Worm (Caenorhabditis elegans) whole organism, L3 larva: Measurements from ENCODE around the gene Y43F8C.3.

Experiments used
- R02D3.7 ChIP-seq: fragments of 150-350 bp; optimal IDR thresholded peaks from 2 replicates; lab custom pipeline; 2014; ENCODE audit warnings: missing biosample characterization, missing genetic modification characterization
- ZK546.5 ChIP-seq: sonication (generic microtip); optimal IDR thresholded peaks from 2 replicates; lab custom pipeline; 2017; ENCODE audit warnings: missing biosample characterization, missing genetic modification characterization
- aly-2 ChIP-seq: fragments of 150-350 bp; optimal IDR thresholded peaks from 2 replicates; lab custom pipeline; 2014; ENCODE audit warnings: missing biosample characterization, missing genetic modification characterization
- ama-1 ChIP-seq: fragments of 150-350 bp; optimal IDR thresholded peaks from 2 replicates; lab custom pipeline; 2018
- ceh-16 ChIP-seq: sonication (generic microtip); optimal IDR thresholded peaks from 2 replicates; lab custom pipeline; 2017; ENCODE audit warnings: missing biosample characterization, missing genetic modification characterization
- ceh-28 ChIP-seq: fragments of 150-350 bp; optimal IDR thresholded peaks from 2 replicates; lab custom pipeline; 2014; ENCODE audit warnings: missing biosample characterization, missing genetic modification reagents, missing genetic modification characterization
- ceh-82 ChIP-seq: fragments of 150-350 bp; optimal IDR thresholded peaks from 2 replicates; lab custom pipeline; 2014; ENCODE audit warnings: missing biosample characterization, missing genetic modification characterization
- ceh-9 ChIP-seq: sonication (generic microtip); optimal IDR thresholded peaks from 2 replicates; lab custom pipeline; 2018; ENCODE audit warnings: missing biosample characterization, missing genetic modification characterization
- daf-12 ChIP-seq: fragments of 150-350 bp; optimal IDR thresholded peaks from 2 replicates; lab custom pipeline; 2014; ENCODE audit warnings: missing biosample characterization, missing genetic modification reagents, missing genetic modification characterization
- egl-27 ChIP-seq: sonication (generic microtip); optimal IDR thresholded peaks from 4 replicates; lab custom pipeline; 2017; ENCODE audit warnings: missing biosample characterization, missing genetic modification reagents, missing genetic modification characterization
- egl-5 ChIP-seq: fragments of 150-350 bp; optimal IDR thresholded peaks from 2 replicates; lab custom pipeline; 2017; ENCODE audit warnings: missing biosample characterization, missing genetic modification reagents, missing genetic modification characterization, inconsistent platforms
- elt-1 ChIP-seq: fragments of 150-350 bp; optimal IDR thresholded peaks from 2 replicates; lab custom pipeline; 2014; ENCODE audit warnings: missing biosample characterization, missing genetic modification characterization
- elt-2 ChIP-seq: sonication (generic microtip); optimal IDR thresholded peaks from 2 replicates; lab custom pipeline; 2016; ENCODE audit warnings: missing genetic modification reagents, mild to moderate bottlenecking, missing genetic modification characterization, missing compliant biosample characterization
- elt-3 ChIP-seq, 3 experiments: fragments of 150-350 bp in 1 of 3; sonication (generic microtip) in 2 of 3; optimal IDR thresholded peaks; 2 replicates in 2 of 3; 4 replicates in 1 of 3; lab custom pipeline; 2014 to 2017; ENCODE audit warnings: missing biosample characterization in 3 of 3, missing genetic modification characterization in 3 of 3
- eor-1 ChIP-seq, 2 experiments: fragments of 150-350 bp; optimal IDR thresholded peaks; 2 replicates each; lab custom pipeline; 2014 to 2018; ENCODE audit warnings: missing biosample characterization in 2 of 2, missing genetic modification characterization in 2 of 2
- fkh-10 ChIP-seq: sonication (generic microtip); optimal IDR thresholded peaks from 2 replicates; lab custom pipeline; 2017; ENCODE audit warnings: missing biosample characterization, missing genetic modification reagents, missing genetic modification characterization
- fkh-2 ChIP-seq: fragments of 150-350 bp; optimal IDR thresholded peaks from 2 replicates; lab custom pipeline; 2014; ENCODE audit warnings: missing biosample characterization, missing genetic modification reagents, missing genetic modification characterization
- fos-1 ChIP-seq: fragments of 150-350 bp; optimal IDR thresholded peaks from 2 replicates; lab custom pipeline; 2014; ENCODE audit warnings: missing biosample characterization, missing genetic modification characterization
- hmg-11 ChIP-seq: sonication (generic microtip); optimal IDR thresholded peaks from 2 replicates; lab custom pipeline; 2016; ENCODE audit warnings: missing genetic modification characterization, missing compliant biosample characterization
- jun-1 ChIP-seq: fragments of 150-350 bp; optimal IDR thresholded peaks from 2 replicates; lab custom pipeline; 2014; ENCODE audit warnings: missing biosample characterization, missing genetic modification reagents, missing genetic modification characterization
- lin-15B ChIP-seq: fragments of 150-350 bp; optimal IDR thresholded peaks from 2 replicates; lab custom pipeline; 2014; ENCODE audit warnings: missing biosample characterization, missing genetic modification characterization
- lin-39 ChIP-seq: fragments of 150-350 bp; optimal IDR thresholded peaks from 2 replicates; lab custom pipeline; 2018; ENCODE audit warnings: missing biosample characterization, missing genetic modification reagents, missing genetic modification characterization
- lsy-12 ChIP-seq: sonication (generic microtip); optimal IDR thresholded peaks from 2 replicates; lab custom pipeline; 2016; ENCODE audit warnings: mild to moderate bottlenecking, missing genetic modification characterization, missing compliant biosample characterization
- mdl-1 ChIP-seq: fragments of 150-350 bp; optimal IDR thresholded peaks from 2 replicates; lab custom pipeline; 2014; ENCODE audit warnings: missing biosample characterization, missing genetic modification characterization
- mml-1 ChIP-seq: fragments of 150-350 bp; sonication (generic microtip); optimal IDR thresholded peaks from 3 replicates; lab custom pipeline; 2014; ENCODE audit warnings: missing biosample characterization, missing genetic modification characterization
- nfya-1 ChIP-seq: sonication (generic microtip); optimal IDR thresholded peaks from 2 replicates; lab custom pipeline; 2017; ENCODE audit warnings: missing genetic modification characterization, mild to moderate bottlenecking, missing compliant biosample characterization, antibody characterized with exemption, moderate library complexity; ENCODE audit not compliant: insufficient read depth
- nhr-11 ChIP-seq: fragments of 150-350 bp; optimal IDR thresholded peaks from 2 replicates; lab custom pipeline; 2014; ENCODE audit warnings: missing biosample characterization, missing genetic modification characterization
- nhr-12 ChIP-seq: fragments of 150-350 bp; optimal IDR thresholded peaks from 2 replicates; lab custom pipeline; 2014; ENCODE audit warnings: missing biosample characterization, missing genetic modification characterization
- nhr-23 ChIP-seq: fragments of 150-350 bp; optimal IDR thresholded peaks from 2 replicates; lab custom pipeline; 2014; ENCODE audit warnings: missing biosample characterization, missing genetic modification reagents, missing genetic modification characterization
- nhr-237 ChIP-seq: fragments of 150-350 bp; optimal IDR thresholded peaks from 2 replicates; lab custom pipeline; 2014; ENCODE audit warnings: missing biosample characterization, missing genetic modification characterization
- nhr-25 ChIP-seq: sonication (generic microtip); optimal IDR thresholded peaks from 2 replicates; lab custom pipeline; 2017; ENCODE audit warnings: missing biosample characterization, missing genetic modification characterization
- nhr-28 ChIP-seq: fragments of 150-350 bp; optimal IDR thresholded peaks from 2 replicates; lab custom pipeline; 2014; ENCODE audit warnings: missing biosample characterization, missing genetic modification characterization
- nhr-43 ChIP-seq: sonication (generic microtip); optimal IDR thresholded peaks from 2 replicates; lab custom pipeline; 2016; ENCODE audit warnings: mild to moderate bottlenecking, missing genetic modification characterization, missing compliant biosample characterization; ENCODE audit not compliant: poor library complexity, severe bottlenecking
- nhr-67 ChIP-seq: fragments of 150-350 bp; optimal IDR thresholded peaks from 2 replicates; lab custom pipeline; 2014; ENCODE audit warnings: missing biosample characterization, missing genetic modification characterization
- nhr-76 ChIP-seq: fragments of 150-350 bp; sonication (generic microtip); optimal IDR thresholded peaks from 5 replicates; lab custom pipeline; 2014; ENCODE audit warnings: missing biosample characterization, missing genetic modification characterization
- nhr-77 ChIP-seq: fragments of 150-350 bp; optimal IDR thresholded peaks from 2 replicates; lab custom pipeline; 2014; ENCODE audit warnings: missing biosample characterization, missing genetic modification characterization
- pha-4 ChIP-seq: fragments of 150-350 bp; optimal IDR thresholded peaks from 2 replicates; lab custom pipeline; 2014; ENCODE audit warnings: missing biosample characterization, missing genetic modification reagents, missing genetic modification characterization
- pqm-1 ChIP-seq: fragments of 150-350 bp; optimal IDR thresholded peaks from 2 replicates; lab custom pipeline; 2017; ENCODE audit warnings: missing biosample characterization, missing genetic modification characterization, inconsistent platforms
- sea-2 ChIP-seq: fragments of 150-350 bp; sonication (generic microtip); optimal IDR thresholded peaks from 4 replicates; lab custom pipeline; 2014; ENCODE audit warnings: missing biosample characterization, missing genetic modification reagents, missing genetic modification characterization
- skn-1 ChIP-seq: fragments of 150-350 bp; optimal IDR thresholded peaks from 2 replicates; lab custom pipeline; 2014; ENCODE audit warnings: missing biosample characterization, missing genetic modification characterization
- snpc-4 ChIP-seq: fragments of 150-350 bp; optimal IDR thresholded peaks from 2 replicates; lab custom pipeline; 2014; ENCODE audit warnings: missing biosample characterization, missing genetic modification characterization
- tbx-2 ChIP-seq: sonication (generic microtip); optimal IDR thresholded peaks from 2 replicates; lab custom pipeline; 2016; ENCODE audit warnings: mild to moderate bottlenecking, missing genetic modification characterization, missing compliant biosample characterization
- unc-39 ChIP-seq: sonication (generic microtip); optimal IDR thresholded peaks from 4 replicates; lab custom pipeline; 2017; ENCODE audit warnings: missing biosample characterization, missing genetic modification characterization
- unc-62 ChIP-seq: fragments of 150-350 bp; sonication (generic microtip); optimal IDR thresholded peaks from 4 replicates; lab custom pipeline; 2014; ENCODE audit warnings: missing biosample characterization, missing genetic modification reagents, missing genetic modification characterization
- zag-1 ChIP-seq: fragments of 150-350 bp; optimal IDR thresholded peaks from 2 replicates; lab custom pipeline; 2014; ENCODE audit warnings: missing biosample characterization, missing genetic modification characterization
- ztf-11 ChIP-seq: fragments of 150-350 bp; optimal IDR thresholded peaks from 2 replicates; lab custom pipeline; 2014; ENCODE audit warnings: missing biosample characterization, missing genetic modification characterization
- ztf-4 ChIP-seq: fragments of 150-350 bp; optimal IDR thresholded peaks from 2 replicates; lab custom pipeline; 2014; ENCODE audit warnings: missing biosample characterization, missing genetic modification characterization

Y43F8C.3 gene

DNA sequence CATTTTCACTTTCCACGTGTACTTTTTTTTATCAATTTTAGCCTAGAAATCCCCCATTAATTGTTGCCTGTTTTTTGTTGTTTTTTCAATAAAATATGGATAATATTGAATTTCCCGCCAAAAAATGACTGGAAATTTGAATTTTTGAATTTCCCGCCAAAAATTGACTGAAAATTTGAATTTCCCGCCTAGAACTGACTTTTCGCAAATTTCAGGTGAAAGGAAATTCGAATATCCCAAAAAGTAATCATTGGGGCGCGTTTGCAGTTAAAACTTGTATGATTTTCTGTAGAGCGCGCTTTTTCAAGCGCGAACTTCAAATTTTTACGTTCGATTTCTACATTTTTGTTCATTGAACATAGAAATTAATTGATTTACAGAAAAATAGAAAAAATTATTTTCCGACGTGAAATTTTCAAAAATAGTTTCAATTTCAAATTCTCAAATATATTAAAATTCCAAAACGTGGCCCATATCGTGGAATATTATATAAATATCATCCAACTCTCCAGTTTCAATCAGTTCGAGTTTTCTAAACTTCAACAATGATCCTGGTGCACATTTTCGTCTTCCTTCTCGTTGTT, 23.2 kb upstream of the Y43F8C.3 start, which contains the start of gene Y43F8C.9:
Gene Y43F8C.9, plus strand, starts transcription at position 534 of the 584 bp plus-strand sequence.
- TF ChIP-seq mml-1 (tag; lab: Kevin White, UChicago) (no peak), nhr-237 (tag; lab: Kevin White, UChicago) (no peak), ama-1 (lab: Kevin White, UChicago) (no peak), pqm-1 (no peak), nhr-77 (tag; lab: Kevin White, UChicago) (no peak), jun-1 (tag; lab: Kevin White, UChicago) (no peak), tbx-2 (tag; lab: Kevin White, UChicago) (no peak), ztf-4 (tag; lab: Kevin White, UChicago) (no peak)

DNA sequence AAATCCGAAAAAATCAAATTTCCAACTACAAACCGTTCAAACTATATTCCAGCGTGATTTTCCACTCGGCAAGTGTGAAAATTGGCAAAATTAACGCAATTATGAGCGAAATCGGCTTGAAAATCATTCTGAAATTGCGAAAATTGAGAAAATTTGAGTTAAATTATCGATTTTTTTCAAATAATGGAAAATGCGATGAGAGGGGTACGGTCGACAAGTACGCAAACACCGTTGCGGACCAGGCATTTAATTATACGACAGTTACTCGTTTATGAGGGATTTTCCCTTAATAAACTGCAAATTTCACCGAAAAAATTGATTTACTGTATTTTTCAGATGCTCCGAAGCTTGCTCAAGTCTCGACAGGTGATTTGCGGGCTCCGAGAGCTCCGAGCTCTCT, 21.5 kb upstream of the Y43F8C.3 start, which contains the start of the genes Y43F8C.7 and mrps-28:
Gene Y43F8C.7, minus strand, starts transcription at position 128 of the 400 bp plus-strand sequence.
Gene mrps-28, plus strand, starts transcription at position 337 of the 400 bp plus-strand sequence.
- TF ChIP-seq nhr-28 (no peak), fkh-2 (tag; lab: Kevin White, UChicago) (no peak), eor-1 (tag; optimal IDR thresholded peaks at IDR 0.05; lab: Kevin White, UChicago) (no peak), nfya-1 (peak; percentile 75), ceh-9 (tag; lab: Kevin White, UChicago) (no peak), skn-1 (tag; lab: Kevin White, UChicago) (no peak), fkh-10 (GFP tag; lab: Kevin White, UChicago) (no peak), pqm-1 (no peak), lin-39 (tag; lab: Kevin White, UChicago) (peak; percentile 73), elt-1 (tag; lab: Kevin White, UChicago) (no peak), nhr-11 (no peak), nhr-76 (no peak), nhr-67 (tag; lab: Kevin White, UChicago) (no peak), ama-1 (lab: Kevin White, UChicago) (no peak), jun-1 (tag; lab: Kevin White, UChicago) (no peak), ztf-11 (tag; lab: Kevin White, UChicago) (no peak), R02D3.7 (tag; lab: Kevin White, UChicago) (no peak), pha-4 (tag; lab: Kevin White, UChicago) (peak; percentile 52), nhr-43 (no peak), nhr-23 (tag; lab: Kevin White, UChicago) (no peak), fos-1 (tag; lab: Kevin White, UChicago) (no peak), nhr-237 (tag; lab: Kevin White, UChicago) (no peak), egl-5 (peak; percentile 7), ceh-82 (tag; lab: Kevin White, UChicago) (no peak), lin-15B (tag; lab: Kevin White, UChicago) (peak; percentile 2), tbx-2 (tag; lab: Kevin White, UChicago) (no peak), lsy-12 (tag; lab: Kevin White, UChicago) (no peak), elt-2 (peak; percentile 6), hmg-11 (tag; lab: Kevin White, UChicago) (peak; percentile 54), snpc-4 (tag; lab: Kevin White, UChicago) (no peak), ceh-28 (tag; lab: Kevin White, UChicago) (peak; percentile 89), aly-2 (tag; lab: Kevin White, UChicago) (no peak), mdl-1 (tag; lab: Kevin White, UChicago) (no peak), unc-39 (tag; lab: Kevin White, UChicago) (no peak), egl-27 (tag; lab: Kevin White, UChicago) (no peak), ZK546.5 (tag; lab: Kevin White, UChicago) (no peak), nhr-25 (tag; lab: Kevin White, UChicago) (no peak), zag-1 (tag; lab: Kevin White, UChicago) (no peak), nhr-77 (tag; lab: Kevin White, UChicago) (no peak), unc-62 (GFP tag; lab: Kevin White, UChicago) (no peak), ztf-4 (tag; lab: Kevin White, UChicago) (no peak), elt-3 (tag; optimal IDR thresholded peaks at IDR 0.05; lab: Kevin White, UChicago) (no peak), mml-1 (tag; lab: Kevin White, UChicago) (no peak), sea-2 (GFP tag; lab: Kevin White, UChicago) (no peak), nhr-12 (tag; lab: Kevin White, UChicago) (no peak), ceh-16 (tag; lab: Kevin White, UChicago) (no peak), daf-12 (tag; lab: Kevin White, UChicago) (no peak)
